Worm (Caenorhabditis elegans): ENCODE data around the gene mom-1.

The mom-1 gene

DNA sequence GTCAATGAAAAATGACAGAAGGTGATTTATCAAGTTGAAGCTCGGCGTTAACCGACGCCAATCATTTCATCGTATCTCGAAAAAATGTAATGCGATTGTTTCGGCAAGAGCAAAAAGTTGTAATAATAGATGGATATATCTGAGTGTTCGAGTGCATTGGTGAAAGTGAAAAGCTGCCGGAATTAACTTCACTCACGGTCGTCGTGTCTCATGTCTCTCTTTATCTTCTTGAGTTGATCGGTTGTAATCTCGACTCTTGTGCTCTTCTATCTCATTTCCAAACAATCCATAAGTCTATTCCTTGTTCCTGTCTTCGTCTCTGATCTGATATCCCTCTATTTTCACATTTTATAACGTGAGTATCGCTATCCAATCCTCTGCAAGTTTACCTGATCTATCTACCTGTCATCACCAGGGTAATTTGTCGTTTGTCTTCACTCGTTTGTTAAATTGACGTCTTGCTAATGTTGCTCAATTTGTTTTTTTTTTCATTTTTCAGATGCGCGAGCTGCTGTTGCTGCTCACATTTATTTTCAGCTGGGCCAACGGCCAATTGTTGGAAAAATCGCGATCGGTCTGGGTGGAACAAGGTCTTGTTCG, 6.8 kb downstream of the mom-1 start, which contains the start of gene cest-16:
Gene cest-16 (plus strand): TSS at position 302 of the 600 bp plus-strand sequence.
- TF ChIP-seq ama-1 (optimal IDR thresholded peaks at IDR 0.05): no peak
- TF ChIP-seq nhr-129 (tag; optimal IDR thresholded peaks at IDR 0.05): peak; percentile 25
- no peak for TF ChIP-seq ZK546.5 (tag; optimal IDR thresholded peaks at IDR 0.05)
- no peak for TF ChIP-seq sma-9 (GFP tag; optimal IDR thresholded peaks at IDR 0.05)
- TF ChIP-seq sma-9 (tag; optimal IDR thresholded peaks at IDR 0.05): no peak
- TF ChIP-seq aly-2 (tag; optimal IDR thresholded peaks at IDR 0.05): no peak

DNA sequence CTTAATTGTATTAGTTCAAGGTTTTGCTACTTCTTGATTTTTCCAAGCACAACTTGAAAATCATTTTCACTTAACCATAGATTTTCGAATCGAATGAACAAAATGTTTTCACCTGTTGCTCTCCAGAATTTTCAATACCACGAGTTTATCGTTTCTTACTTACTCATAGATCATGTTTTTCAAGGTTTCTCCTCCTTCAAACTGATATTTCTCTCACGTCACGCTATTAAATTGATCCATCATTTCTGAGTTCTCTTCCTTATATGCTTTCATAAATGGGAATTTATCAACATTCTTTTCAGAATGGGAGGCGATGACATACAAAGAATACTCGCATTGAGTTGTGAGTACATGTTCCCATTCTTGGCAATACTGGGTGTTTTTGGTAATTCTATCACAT, 18.5 kb downstream of the mom-1 start, which contains the start of gene npr-38:
Gene npr-38 (plus strand): TSS at position 301 of the 400 bp plus-strand sequence.
- TF ChIP-seq nhr-23 (tag; optimal IDR thresholded peaks at IDR 0.05) (no peak), ztf-4 (tag; optimal IDR thresholded peaks at IDR 0.05) (no peak), lin-13 (GFP tag; optimal IDR thresholded peaks at IDR 0.05) (no peak), sem-4 (tag; optimal IDR thresholded peaks at IDR 0.05) (no peak), elt-3 (tag; optimal IDR thresholded peaks at IDR 0.05) (no peak), R02D3.7 (tag; optimal IDR thresholded peaks at IDR 0.05) (no peak), gmeb-1 (tag; optimal IDR thresholded peaks at IDR 0.05) (no peak), mdl-1 (tag; optimal IDR thresholded peaks at IDR 0.05) (no peak), unc-55 (GFP tag; optimal IDR thresholded peaks at IDR 0.05) (no peak), nhr-129 (tag; optimal IDR thresholded peaks at IDR 0.05) (no peak), nhr-25 (tag; optimal IDR thresholded peaks at IDR 0.05) (no peak), sma-9 (GFP tag; optimal IDR thresholded peaks at IDR 0.05) (no peak), sma-9 (tag; optimal IDR thresholded peaks at IDR 0.05) (no peak)

DNA sequence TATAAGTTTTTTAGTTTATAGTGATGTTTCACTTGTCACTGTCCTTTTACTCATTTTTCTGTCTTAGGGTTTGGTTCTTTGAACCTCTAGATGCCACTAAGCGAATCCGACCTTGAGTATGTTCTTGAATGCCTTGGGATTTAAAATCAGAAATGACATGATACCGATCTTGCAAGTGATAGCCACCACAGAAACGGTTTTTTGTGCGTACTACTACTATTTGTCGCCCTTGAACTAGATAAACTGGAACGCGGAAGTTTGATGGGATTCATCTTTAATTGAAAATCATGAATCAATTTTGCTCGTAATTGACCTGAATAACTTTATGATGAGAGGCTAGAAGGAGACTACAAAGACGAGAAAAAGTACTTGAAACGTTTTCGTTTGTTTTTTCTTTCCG, 25.9 kb downstream of the mom-1 start:
- TF ChIP-seq ceh-16 (tag; optimal IDR thresholded peaks at IDR 0.05) (peak; percentile 28), sma-9 (GFP tag; optimal IDR thresholded peaks at IDR 0.05) (peak; percentile 81), sma-9 (tag; optimal IDR thresholded peaks at IDR 0.05) (no peak), fos-1 (tag; optimal IDR thresholded peaks at IDR 0.05) (peak; percentile 28), unc-39 (tag; optimal IDR thresholded peaks at IDR 0.05) (no peak), egl-27 (tag; optimal IDR thresholded peaks at IDR 0.05) (peak; percentile 43), sma-3 (GFP tag; optimal IDR thresholded peaks at IDR 0.05) (peak; percentile 21)

DNA sequence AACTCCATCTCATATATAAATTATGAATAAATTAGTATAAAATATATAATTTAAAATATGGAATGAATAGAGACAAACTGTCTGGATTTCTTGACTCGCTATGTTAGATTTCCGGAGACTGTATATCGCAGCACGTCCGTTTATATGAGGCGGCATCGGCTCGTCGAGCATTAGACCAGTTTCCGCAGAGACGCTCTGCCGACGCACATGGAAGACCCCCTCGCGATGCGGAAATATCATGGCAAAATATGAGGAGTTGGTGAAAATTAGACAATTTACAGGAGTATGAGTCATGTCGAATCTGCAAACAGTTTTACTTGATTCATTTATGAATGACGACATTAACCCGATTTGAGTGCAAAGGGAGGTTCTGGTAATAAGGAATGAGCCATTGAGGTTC, 26.6 kb downstream of the mom-1 start, which contains the start of gene chtb-3:
Gene chtb-3 (minus strand): TSS at position 101 of the 400 bp plus-strand sequence.
- no peak for TF ChIP-seq elt-1 (tag; optimal IDR thresholded peaks at IDR 0.05)
- no peak for TF ChIP-seq ZK546.5 (tag; optimal IDR thresholded peaks at IDR 0.05)
- no peak for TF ChIP-seq nhr-77 (tag; optimal IDR thresholded peaks at IDR 0.05)
- TF ChIP-seq lin-13 (GFP tag; optimal IDR thresholded peaks at IDR 0.05): no peak
- TF ChIP-seq mbf-1 (tag; optimal IDR thresholded peaks at IDR 0.05): no peak
- no peak for TF ChIP-seq fos-1 (tag; optimal IDR thresholded peaks at IDR 0.05)
- no peak for TF ChIP-seq nhr-129 (tag; optimal IDR thresholded peaks at IDR 0.05)
- TF ChIP-seq nhr-10 (tag; optimal IDR thresholded peaks at IDR 0.05): no peak
- no peak for TF ChIP-seq nhr-12 (tag; optimal IDR thresholded peaks at IDR 0.05)
- TF ChIP-seq sma-3 (GFP tag; optimal IDR thresholded peaks at IDR 0.05): no peak
- no peak for TF ChIP-seq lin-39 (tag; optimal IDR thresholded peaks at IDR 0.05)
- no peak for TF ChIP-seq nhr-25 (tag; optimal IDR thresholded peaks at IDR 0.05)
- TF ChIP-seq blmp-1 (tag; optimal IDR thresholded peaks at IDR 0.05; ENCODE audit: insufficient read depth): no peak
- no peak for TF ChIP-seq ama-1 (optimal IDR thresholded peaks at IDR 0.05)
- no peak for TF ChIP-seq unc-62 (GFP tag; optimal IDR thresholded peaks at IDR 0.05)
- TF ChIP-seq aly-2 (tag; optimal IDR thresholded peaks at IDR 0.05): no peak
- no peak for TF ChIP-seq ztf-1 (GFP tag; conservative IDR thresholded peaks at IDR 0.05)

DNA sequence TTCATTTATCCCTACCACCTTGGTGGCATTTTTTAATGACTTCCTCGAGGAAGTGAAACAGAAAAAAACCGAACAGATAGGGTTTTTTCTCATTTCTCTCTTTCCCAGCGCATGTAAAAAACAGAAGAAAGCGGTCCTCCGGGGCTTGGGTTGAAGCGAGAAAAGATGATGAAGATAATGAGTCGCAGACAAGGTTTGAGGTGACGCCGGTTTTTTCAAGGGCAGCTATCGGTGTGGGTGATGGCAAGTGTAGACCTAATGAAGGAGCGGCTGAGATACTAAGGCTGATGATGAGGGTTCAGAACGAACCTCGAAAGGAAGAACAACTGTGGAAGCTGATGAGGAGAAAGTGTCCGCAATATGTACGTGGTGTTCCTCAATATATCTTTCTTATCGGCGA, 28.0 kb downstream of the mom-1 start:
- TF ChIP-seq egl-27 (tag; optimal IDR thresholded peaks at IDR 0.05) (peak; percentile 58), nhr-25 (tag; optimal IDR thresholded peaks at IDR 0.05) (peak; percentile 81), sma-3 (GFP tag; optimal IDR thresholded peaks at IDR 0.05) (peak; percentile 18), blmp-1 (tag; optimal IDR thresholded peaks at IDR 0.05; ENCODE audit: insufficient read depth) (peak; percentile 69), nhr-21 (tag; optimal IDR thresholded peaks at IDR 0.05) (peak; percentile 13), nhr-77 (tag; optimal IDR thresholded peaks at IDR 0.05) (no peak), ceh-16 (tag; optimal IDR thresholded peaks at IDR 0.05) (peak; percentile 41), peb-1 (tag; optimal IDR thresholded peaks at IDR 0.05) (no peak), unc-39 (tag; optimal IDR thresholded peaks at IDR 0.05) (no peak), crh-2 (tag; optimal IDR thresholded peaks at IDR 0.05) (peak; percentile 25), sma-9 (GFP tag; optimal IDR thresholded peaks at IDR 0.05) (peak; percentile 9), sma-9 (tag; optimal IDR thresholded peaks at IDR 0.05) (no peak), fos-1 (tag; optimal IDR thresholded peaks at IDR 0.05) (peak; percentile 22), nhr-12 (tag; optimal IDR thresholded peaks at IDR 0.05) (no peak), elt-3 (tag; optimal IDR thresholded peaks at IDR 0.05) (no peak), nhr-23 (tag; optimal IDR thresholded peaks at IDR 0.05) (no peak)
